Fruit fly (Drosophila melanogaster) whole organism, pupa: ENCODE measurements around the gene CG34280.

Experiments used
- CG17806 ChIP-seq: fragments of 200-800 bp; sonication (Bioruptor generic); optimal IDR thresholded peaks from 2 replicates; lab custom pipeline; 2018; ENCODE audit warnings: missing biosample characterization, mild to moderate bottlenecking, missing genetic modification characterization, moderate library complexity
- CG32121 ChIP-seq: fragments of 200-800 bp; sonication (Bioruptor generic); IDR thresholded peaks from 2 replicates; pipeline ENCODE4 v1.3.6; 2022; ENCODE audit warnings: missing biosample characterization, missing genetic modification characterization
- CG34367 ChIP-seq: fragments of 200-800 bp; sonication (Bioruptor generic); optimal IDR thresholded peaks from 2 replicates; lab custom pipeline; 2018; ENCODE audit warnings: missing biosample characterization, mild to moderate bottlenecking, missing genetic modification characterization
- CG8301 ChIP-seq: fragments of 200-800 bp; sonication (Bioruptor generic); optimal IDR thresholded peaks from 2 replicates; lab custom pipeline; 2018; ENCODE audit warnings: missing biosample characterization, mild to moderate bottlenecking, missing genetic modification characterization
- CG9948 ChIP-seq: fragments of 200-800 bp; sonication (Bioruptor generic); optimal IDR thresholded peaks from 2 replicates; lab custom pipeline; 2018; ENCODE audit warnings: missing biosample characterization, mild to moderate bottlenecking, missing genetic modification characterization, moderate library complexity
- D1 ChIP-seq: fragments of 200-800 bp; sonication (Bioruptor generic); optimal IDR thresholded peaks from 2 replicates; lab custom pipeline; 2018; ENCODE audit warnings: missing biosample characterization, mild to moderate bottlenecking, missing genetic modification characterization, moderate library complexity
- Snoo ChIP-seq: fragments of 200-800 bp; sonication (Bioruptor generic); optimal IDR thresholded peaks from 3 replicates; lab custom pipeline; 2017; ENCODE audit warnings: missing biosample characterization, mild to moderate bottlenecking, missing genetic modification characterization, inconsistent platforms
- rn ChIP-seq: fragments of 200-800 bp; sonication (Bioruptor generic); IDR thresholded peaks from 2 replicates; pipeline ENCODE4 v1.3.6; 2022; ENCODE audit warnings: missing biosample characterization, missing genetic modification characterization

- TF ChIP-seq CG9948 (no peak), CG8301 (no peak), CG34367 (tag; lab: Kevin White, UChicago) (no peak), rn (GFP tag; lab: Robert Waterston, UW) (no peak), Snoo (tag; lab: Kevin White, UChicago) (no peak), D1 (tag; lab: Kevin White, UChicago) (no peak), CG17806 (tag; lab: Kevin White, UChicago) (no peak), CG32121 (no peak)
Measured at dm6 chr3R:17433117-17433516, 29.6 kb upstream of the CG34280 start.
